Worm (Caenorhabditis elegans): Measurements from ENCODE around the gene lurp-3.

DNA sequence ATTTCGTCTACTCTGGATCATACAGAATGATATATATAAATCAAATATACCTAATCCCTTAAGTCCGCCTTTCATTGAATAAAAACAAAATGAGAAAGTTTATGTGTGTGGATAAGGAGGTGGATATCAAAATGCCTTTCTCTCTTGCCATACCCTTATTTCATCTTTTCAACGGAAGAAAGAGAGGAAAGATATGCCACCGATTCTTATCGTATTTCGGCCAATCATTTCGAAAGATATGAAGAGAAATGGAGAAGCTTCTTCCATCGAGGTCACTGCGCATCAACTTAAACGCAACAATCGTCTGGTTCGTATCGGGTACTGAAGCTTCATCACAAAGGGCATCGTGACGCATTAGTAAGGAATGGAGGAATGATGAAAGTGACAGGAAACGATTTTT is 42.2 kb upstream of the lurp-3 start:
- TF ChIP-seq dao-5 (tag; optimal IDR thresholded peaks at IDR 0.05) (no peak), W03F9.2 (tag; optimal IDR thresholded peaks at IDR 0.05) (no peak), him-1 (tag; optimal IDR thresholded peaks at IDR 0.05) (no peak)
